Worm (Caenorhabditis elegans) whole organism, L4 larva: Measurements from ENCODE around the gene hlh-27.
A peak's percentile ranks its signal among the peaks of the same experiment; 100 is the strongest.

Experiments
- F26F4.8 ChIP-seq: fragments of 200-800 bp; sonication (Bioruptor generic); conservative IDR thresholded peaks from 2 replicates; pipeline ENCODE4 v1.3.6; 2022; ENCODE audit warnings: missing genetic modification characterization, missing compliant biosample characterization
- F37D6.2 ChIP-seq: sonication (generic microtip); optimal IDR thresholded peaks from 2 replicates; lab custom pipeline; 2016; ENCODE audit warnings: mild to moderate bottlenecking, missing genetic modification characterization, missing compliant biosample characterization
- F44E2.7 ChIP-seq: fragments of 200-800 bp; sonication (Bioruptor generic); IDR thresholded peaks from 2 replicates; pipeline ENCODE4 v2.1.2; 2022; ENCODE audit warnings: missing genetic modification characterization, missing compliant biosample characterization
- R02D3.7 ChIP-seq: fragments of 150-350 bp; sonication (generic microtip); optimal IDR thresholded peaks from 3 replicates; lab custom pipeline; 2014; ENCODE audit warnings: missing biosample characterization, missing genetic modification characterization
- Y5F2A.4 ChIP-seq: fragments of 200-800 bp; sonication (Bioruptor generic); optimal IDR thresholded peaks from 2 replicates; lab custom pipeline; 2018; ENCODE audit warnings: mild to moderate bottlenecking, missing genetic modification characterization, missing compliant biosample characterization
- ZK337.2 ChIP-seq: fragments of 200-800 bp; sonication (Bioruptor generic); IDR thresholded peaks from 2 replicates; pipeline ENCODE4 v1.3.6; 2022; ENCODE audit warnings: missing genetic modification reagents, missing genetic modification characterization, missing compliant biosample characterization
- ZK546.5 ChIP-seq, 2 experiments: sonication (generic microtip); optimal IDR thresholded peaks; 2 replicates each; lab custom pipeline; 2017; ENCODE audit warnings: missing biosample characterization in 2 of 2, missing genetic modification characterization in 2 of 2
- aha-1 ChIP-seq: fragments of 150-350 bp; peaks from one replicate; lab custom pipeline; 2014; ENCODE audit warnings: missing biosample characterization, missing genetic modification characterization
- aly-2 ChIP-seq: sonication (generic microtip); optimal IDR thresholded peaks from 2 replicates; lab custom pipeline; 2018; ENCODE audit warnings: missing biosample characterization, missing genetic modification characterization
- ama-1 ChIP-seq: fragments of 150-350 bp; optimal IDR thresholded peaks from 2 replicates; lab custom pipeline; 2014; ENCODE audit warnings: inconsistent platforms, mixed read lengths
- attf-4 ChIP-seq: sonication (generic microtip); optimal IDR thresholded peaks from 3 replicates; lab custom pipeline; 2017; ENCODE audit warnings: missing biosample characterization, missing genetic modification characterization
- ceh-28 ChIP-seq: fragments of 150-350 bp; optimal IDR thresholded peaks from 2 replicates; lab custom pipeline; 2014; ENCODE audit warnings: missing biosample characterization, missing genetic modification reagents, missing genetic modification characterization
- ces-1 ChIP-seq: fragments of 150-350 bp; sonication (generic microtip); optimal IDR thresholded peaks from 4 replicates; lab custom pipeline; 2014; ENCODE audit warnings: missing biosample characterization, missing genetic modification reagents, missing genetic modification characterization
- ctbp-1 ChIP-seq: fragments of 200-800 bp; sonication (Bioruptor generic); IDR thresholded peaks from 2 replicates; pipeline ENCODE4 v1.3.6; 2022; ENCODE audit warnings: missing genetic modification reagents, missing genetic modification characterization, missing compliant biosample characterization
- daf-12 ChIP-seq: fragments of 150-350 bp; optimal IDR thresholded peaks from 2 replicates; lab custom pipeline; 2014; ENCODE audit warnings: missing biosample characterization, missing genetic modification reagents, missing genetic modification characterization
- daf-16 ChIP-seq, 3 experiments: sonication (generic microtip); optimal IDR thresholded peaks; 2 replicates each; lab custom pipeline; 2016 to 2017; ENCODE audit warnings: missing genetic modification characterization in 3 of 3, missing genetic modification reagents in 3 of 3, mild to moderate bottlenecking in 2 of 3, missing compliant biosample characterization in 2 of 3, missing biosample characterization in 1 of 3, moderate library complexity in 1 of 3
- daf-8 ChIP-seq: fragments of 200-800 bp; sonication (Bioruptor generic); IDR thresholded peaks from 2 replicates; pipeline ENCODE4 v1.3.6; 2022; ENCODE audit warnings: missing genetic modification characterization, missing compliant biosample characterization
- dmd-6 ChIP-seq: fragments of 200-800 bp; sonication (Bioruptor generic); IDR thresholded peaks from 2 replicates; pipeline ENCODE4 v1.3.6; 2022; ENCODE audit warnings: missing genetic modification reagents, missing genetic modification characterization, missing compliant biosample characterization
- dpl-1 ChIP-seq: fragments of 150-350 bp; optimal IDR thresholded peaks from 2 replicates; lab custom pipeline; 2014; ENCODE audit warnings: missing biosample characterization, missing genetic modification reagents, missing genetic modification characterization
- duxl-1 ChIP-seq: sonication (generic microtip); optimal IDR thresholded peaks from 2 replicates; lab custom pipeline; 2016; ENCODE audit warnings: mild to moderate bottlenecking, missing genetic modification characterization, moderate library complexity, missing compliant biosample characterization; ENCODE audit not compliant: poor library complexity
- hlh-30 ChIP-seq: sonication (generic microtip); optimal IDR thresholded peaks from 2 replicates; lab custom pipeline; 2017; ENCODE audit warnings: antibody characterized with exemption, mild to moderate bottlenecking, missing genetic modification characterization, missing compliant biosample characterization; ENCODE audit not compliant: insufficient read depth
- hmg-1.1 ChIP-seq: fragments of 200-800 bp; sonication (Bioruptor generic); IDR thresholded peaks from 2 replicates; pipeline ENCODE4 v1.3.6; 2022; ENCODE audit warnings: missing genetic modification reagents, missing genetic modification characterization, missing compliant biosample characterization
- lin-13 ChIP-seq: fragments of 150-350 bp; optimal IDR thresholded peaks from 2 replicates; lab custom pipeline; 2014; ENCODE audit warnings: missing biosample characterization, missing genetic modification reagents, missing genetic modification characterization
- lin-15B ChIP-seq: fragments of 150-350 bp; sonication (generic microtip); optimal IDR thresholded peaks from 3 replicates; lab custom pipeline; 2014; ENCODE audit warnings: missing biosample characterization, missing genetic modification characterization
- lin-38 ChIP-seq: fragments of 200-800 bp; sonication (Bioruptor generic); IDR thresholded peaks from 2 replicates; pipeline ENCODE4 v1.3.6; 2022; ENCODE audit warnings: missing genetic modification reagents, missing genetic modification characterization, missing compliant biosample characterization
- madf-9 ChIP-seq: fragments of 200-800 bp; sonication (Bioruptor generic); conservative IDR thresholded peaks from 2 replicates; pipeline ENCODE4 v1.3.6; 2022; ENCODE audit warnings: missing genetic modification reagents, missing genetic modification characterization, missing compliant biosample characterization
- nhr-102 ChIP-seq: sonication (generic microtip); optimal IDR thresholded peaks from 2 replicates; lab custom pipeline; 2016; ENCODE audit warnings: mild to moderate bottlenecking, missing genetic modification characterization, moderate library complexity, missing compliant biosample characterization
- nhr-28 ChIP-seq: fragments of 150-350 bp; optimal IDR thresholded peaks from 2 replicates; lab custom pipeline; 2014; ENCODE audit warnings: missing biosample characterization, missing genetic modification characterization
- nhr-76 ChIP-seq: fragments of 150-350 bp; optimal IDR thresholded peaks from 2 replicates; lab custom pipeline; 2014; ENCODE audit warnings: missing biosample characterization, missing genetic modification characterization
- pha-4 ChIP-seq, 2 experiments: fragments of 150-350 bp in 1 of 2; fragments of 200-800 bp in 1 of 2; sonication (Bioruptor generic) in 1 of 2; IDR thresholded peaks in 1 of 2; optimal IDR thresholded peaks in 1 of 2; 2 replicates each; pipeline versions ENCODE4 v1.3.6 to Lab custom; 2014 to 2022; ENCODE audit warnings: missing genetic modification characterization in 2 of 2, missing genetic modification reagents in 2 of 2, missing biosample characterization in 1 of 2, missing compliant biosample characterization in 1 of 2
- pqm-1 ChIP-seq: sonication (generic microtip); optimal IDR thresholded peaks from 2 replicates; lab custom pipeline; 2017; ENCODE audit warnings: missing biosample characterization, missing genetic modification characterization
- rbr-2 ChIP-seq: sonication (generic microtip); optimal IDR thresholded peaks from 2 replicates; lab custom pipeline; 2016; ENCODE audit warnings: missing genotype, missing genetic modification characterization, missing compliant biosample characterization
- zfp-2 ChIP-seq: sonication (generic microtip); optimal IDR thresholded peaks from 2 replicates; lab custom pipeline; 2016; ENCODE audit warnings: mild to moderate bottlenecking, missing genetic modification characterization, missing compliant biosample characterization
- zfp-3 ChIP-seq: fragments of 200-800 bp; sonication (Bioruptor generic); conservative IDR thresholded peaks from 2 replicates; pipeline ENCODE4 v1.3.6; 2022; ENCODE audit warnings: missing genetic modification reagents, missing genetic modification characterization, missing compliant biosample characterization
- zip-2 ChIP-seq: fragments of 150-350 bp; optimal IDR thresholded peaks from 2 replicates; lab custom pipeline; 2014; ENCODE audit warnings: missing biosample characterization, missing genetic modification characterization
- ztf-11 ChIP-seq: fragments of 150-350 bp; optimal IDR thresholded peaks from 2 replicates; lab custom pipeline; 2014; ENCODE audit warnings: missing biosample characterization, missing genetic modification characterization

Gene hlh-27

ce11 chrII:5500986-5501657, 38.9 kb downstream of the hlh-27 start, which contains the start of gene F12A10.8:
Gene F12A10.8 (minus strand): TSS chrII:5501064.
- TF ChIP-seq F37D6.2 (tag; lab: Kevin White, UChicago) = no peak
- TF ChIP-seq aha-1 (tag; lab: Kevin White, UChicago) = peak; percentile 79
- TF ChIP-seq lin-38 (GFP tag; lab: Robert Waterston, UW) = peak; percentile 64
- TF ChIP-seq ces-1 (GFP tag; lab: Kevin White, UChicago) = peak; percentile 35
- TF ChIP-seq rbr-2 (tag; lab: Kevin White, UChicago) = no peak
- peak; percentile 71 for TF ChIP-seq dpl-1
- no peak for TF ChIP-seq zfp-2 (tag; lab: Kevin White, UChicago)
- no peak for TF ChIP-seq nhr-76 (tag; lab: Kevin White, UChicago)
- peak; percentile 31 for TF ChIP-seq hlh-30
- TF ChIP-seq zfp-3 = no peak

ce11 chrII:5500470-5500869, 39.5 kb downstream of the hlh-27 start, which contains the start of gene fzy-1:
Gene fzy-1 (plus strand): TSS chrII:5500770.
- no peak for TF ChIP-seq lin-13 (GFP tag; lab: Kevin White, UChicago)
- TF ChIP-seq pqm-1 = no peak
- no peak for TF ChIP-seq ctbp-1 (GFP tag; lab: Robert Waterston, UW)
- TF ChIP-seq ceh-28 (tag; lab: Kevin White, UChicago) = no peak
- no peak for TF ChIP-seq R02D3.7
- no peak for TF ChIP-seq madf-9 (GFP tag; lab: Robert Waterston, UW)
- TF ChIP-seq hmg-1.1 = no peak
- no peak for TF ChIP-seq duxl-1 (tag; lab: Kevin White, UChicago)
- TF ChIP-seq daf-12 (tag; lab: Kevin White, UChicago) = no peak
- no peak for TF ChIP-seq hlh-30
- no peak for TF ChIP-seq zip-2 (tag; lab: Kevin White, UChicago)
- TF ChIP-seq lin-15B (tag; lab: Kevin White, UChicago) = no peak
- TF ChIP-seq F44E2.7 (GFP tag; lab: Robert Waterston, UW) = no peak
- no peak for TF ChIP-seq nhr-102 (tag; lab: Kevin White, UChicago)
- no peak for TF ChIP-seq attf-4 (tag; lab: Kevin White, UChicago)

DNA sequence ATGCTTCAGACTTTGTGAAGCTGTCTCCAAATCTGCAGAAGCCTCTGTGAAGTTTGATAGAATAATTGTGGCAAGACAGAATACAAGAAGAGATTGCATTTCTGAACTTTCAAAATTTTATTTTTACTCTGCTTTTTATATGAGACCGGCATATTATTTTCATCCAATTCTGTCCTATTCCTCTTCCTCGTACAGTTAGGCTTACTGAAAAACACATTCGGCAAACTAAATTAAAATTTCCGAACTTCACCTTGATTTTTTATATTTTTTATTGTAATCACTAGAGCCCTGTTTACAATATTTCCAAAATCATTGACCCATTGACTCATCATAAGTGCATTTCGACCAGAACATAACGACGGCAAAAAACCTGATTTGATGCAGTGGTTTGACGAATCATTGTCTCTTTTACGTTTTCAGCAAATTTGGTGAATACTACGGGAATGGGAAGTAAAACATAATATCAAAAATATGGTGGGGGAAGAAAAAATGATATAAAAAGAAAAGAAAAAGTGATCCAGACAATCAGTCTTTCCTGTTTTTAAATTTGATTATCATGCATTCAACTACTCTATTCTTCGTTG, 41.8 kb downstream of the hlh-27 start, which contains the start of the genes suex-1 and F12A10.9:
TSS of gene suex-1 (minus strand) at position 101 of the 584 bp plus-strand sequence.
TSS of gene F12A10.9 (plus strand) at position 534 of the 584 bp plus-strand sequence.
- TF ChIP-seq aha-1 (tag; lab: Kevin White, UChicago) = peak; percentile 33
- no peak for TF ChIP-seq duxl-1 (tag; lab: Kevin White, UChicago)

- TF ChIP-seq R02D3.7 (no peak), F44E2.7 (GFP tag; lab: Robert Waterston, UW) (no peak), lin-38 (GFP tag; lab: Robert Waterston, UW) (no peak), ZK546.5 (tag; optimal IDR thresholded peaks at IDR 0.05; lab: Kevin White, UChicago) (no peak), zfp-2 (tag; lab: Kevin White, UChicago) (no peak), ama-1 (lab: Kevin White, UChicago) (no peak), daf-16 (GFP tag; optimal IDR thresholded peaks at IDR 0.05; lab: Kevin White, UChicago) (no peak), daf-16 (tag; optimal IDR thresholded peaks at IDR 0.05; lab: Kevin White, UChicago) (no peak), pha-4 (GFP tag; IDR thresholded peaks at IDR 0.05; lab: Robert Waterston, UW) (no peak), pha-4 (tag; optimal IDR thresholded peaks at IDR 0.05; lab: Kevin White, UChicago) (no peak), Y5F2A.4 (GFP tag; lab: Kevin White, UChicago) (no peak), F26F4.8 (no peak), aly-2 (tag; lab: Kevin White, UChicago) (no peak), ztf-11 (tag; lab: Kevin White, UChicago) (no peak), ZK337.2 (GFP tag; lab: Robert Waterston, UW) (no peak), nhr-28 (tag; lab: Kevin White, UChicago) (no peak), daf-8 (no peak), daf-12 (tag; lab: Kevin White, UChicago) (no peak), dmd-6 (GFP tag; lab: Robert Waterston, UW) (no peak)
Observed at ce11 chrII:5497541-5497940, 42.5 kb downstream of the hlh-27 start.
